Fruit fly (Drosophila melanogaster): Measurements from ENCODE around the gene Efa6.

The Efa6 gene

dm6 chr3R:22562502-22562901 is 25.1 kb upstream of the Efa6 start, which contains the start of gene sit:
Gene sit, minus strand, starts transcription at chr3R:22562572.
- TF ChIP-seq Pif1B (GFP tag; optimal IDR thresholded peaks at IDR 0.05) (no peak), CG32121 (GFP tag; IDR thresholded peaks at IDR 0.05) (no peak), gl (tag; optimal IDR thresholded peaks at IDR 0.05) (no peak), Ets98B (GFP tag; IDR thresholded peaks at IDR 0.05) (no peak), CG10348 (GFP tag; IDR thresholded peaks at IDR 0.05) (no peak), rn (GFP tag; IDR thresholded peaks at IDR 0.05) (no peak), Pif1A (GFP tag; optimal IDR thresholded peaks at IDR 0.05) (no peak), CG8301 (tag; optimal IDR thresholded peaks at IDR 0.05) (no peak), D1 (tag; optimal IDR thresholded peaks at IDR 0.05) (no peak), fd96Ca (GFP tag; IDR thresholded peaks at IDR 0.05) (no peak)

- TF ChIP-seq gl (tag; optimal IDR thresholded peaks at IDR 0.05) = no peak
- no peak for TF ChIP-seq fd96Ca (GFP tag; IDR thresholded peaks at IDR 0.05)
- TF ChIP-seq CG15710 (tag; optimal IDR thresholded peaks at IDR 0.05) = no peak
- TF ChIP-seq Ets98B (GFP tag; IDR thresholded peaks at IDR 0.05) = no peak
- no peak for TF ChIP-seq CG10348 (GFP tag; IDR thresholded peaks at IDR 0.05)
- TF ChIP-seq CG32121 (GFP tag; IDR thresholded peaks at IDR 0.05) = no peak
- no peak for TF ChIP-seq CG8159 (tag; optimal IDR thresholded peaks at IDR 0.05)
- TF ChIP-seq CG8301 (tag; optimal IDR thresholded peaks at IDR 0.05) = no peak
- no peak for TF ChIP-seq CG13204 (GFP tag; optimal IDR thresholded peaks at IDR 0.05)
- no peak for TF ChIP-seq CG14655 (GFP tag; optimal IDR thresholded peaks at IDR 0.05)
- TF ChIP-seq rn (GFP tag; IDR thresholded peaks at IDR 0.05) = no peak
- no peak for TF ChIP-seq EcR (GFP tag; optimal IDR thresholded peaks at IDR 0.05)
- TF ChIP-seq CG12605 (GFP tag; IDR thresholded peaks at IDR 0.05) = no peak
- no peak for TF ChIP-seq CG9948 (tag; optimal IDR thresholded peaks at IDR 0.05)
- no peak for TF ChIP-seq CG17806 (tag; optimal IDR thresholded peaks at IDR 0.05)
- no peak for TF ChIP-seq Pif1B (GFP tag; optimal IDR thresholded peaks at IDR 0.05)
Observed at dm6 chr3R:22564076-22564475, 23.5 kb upstream of the Efa6 start.

dm6 chr3R:22564707-22565106 is 22.8 kb upstream of the Efa6 start:
- TF ChIP-seq D1 (tag; optimal IDR thresholded peaks at IDR 0.05) (peak; percentile 24), CG17806 (tag; optimal IDR thresholded peaks at IDR 0.05) (no peak)

DNA sequence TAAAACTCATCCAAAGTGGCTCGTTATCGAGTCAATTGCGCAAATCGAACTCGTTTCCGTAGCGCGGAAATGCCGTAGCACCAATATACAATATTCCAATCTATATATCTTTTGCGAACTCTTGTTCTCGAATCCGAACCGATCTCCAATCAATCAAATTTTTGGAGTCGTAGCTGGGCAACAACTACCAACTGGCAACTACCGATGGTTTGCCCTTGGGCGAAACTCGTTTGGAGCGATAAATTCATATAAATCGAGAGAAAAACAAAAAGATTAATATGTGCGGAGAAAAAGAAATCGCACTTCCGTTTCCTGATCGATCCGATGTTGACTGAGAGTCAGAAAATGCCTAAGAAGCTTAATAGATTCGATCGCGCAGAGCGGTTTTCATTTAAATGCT is 21.8 kb upstream of the Efa6 start:
- no peak for TF ChIP-seq D1 (tag; optimal IDR thresholded peaks at IDR 0.05)
- TF ChIP-seq rn (GFP tag; IDR thresholded peaks at IDR 0.05) = no peak
- TF ChIP-seq CG32121 (GFP tag; IDR thresholded peaks at IDR 0.05) = no peak
- TF ChIP-seq CG17806 (tag; optimal IDR thresholded peaks at IDR 0.05) = no peak
- TF ChIP-seq CG4496 (GFP tag; IDR thresholded peaks at IDR 0.05) = no peak
- TF ChIP-seq CG15710 (tag; optimal IDR thresholded peaks at IDR 0.05) = no peak
- TF ChIP-seq CG14655 (GFP tag; optimal IDR thresholded peaks at IDR 0.05) = no peak
- TF ChIP-seq CG13204 (GFP tag; optimal IDR thresholded peaks at IDR 0.05) = no peak

DNA sequence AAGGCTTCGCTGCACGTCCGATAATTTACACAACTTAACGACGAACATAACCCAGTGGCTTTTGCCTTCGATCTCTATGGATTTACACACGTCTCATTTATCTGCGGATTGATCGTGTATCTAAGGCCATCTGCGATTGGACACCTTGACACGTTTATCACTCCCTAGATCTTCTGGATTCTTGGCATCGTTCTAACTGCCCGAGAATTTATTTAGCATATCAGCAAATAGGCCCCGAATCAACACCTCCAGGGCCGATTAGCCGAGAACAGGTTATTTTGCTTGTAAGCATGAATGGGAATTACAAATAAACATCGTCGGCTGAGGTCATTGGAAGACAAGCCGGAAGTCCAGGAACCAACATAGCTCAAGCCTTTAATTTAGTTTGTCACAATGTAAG is 19.0 kb upstream of the Efa6 start:
- TF ChIP-seq CG17806 (tag; optimal IDR thresholded peaks at IDR 0.05) (no peak), CG15710 (tag; optimal IDR thresholded peaks at IDR 0.05) (no peak), CG10348 (GFP tag; IDR thresholded peaks at IDR 0.05) (no peak), Snoo (tag; optimal IDR thresholded peaks at IDR 0.05) (no peak), CG8301 (tag; optimal IDR thresholded peaks at IDR 0.05) (no peak), CG32121 (GFP tag; IDR thresholded peaks at IDR 0.05) (no peak), Pif1B (GFP tag; optimal IDR thresholded peaks at IDR 0.05) (no peak)

- TF ChIP-seq CG4496 (GFP tag; IDR thresholded peaks at IDR 0.05) = peak; percentile 34; the same call in 1 of the 3 replicates
- no peak for TF ChIP-seq CG15710 (tag; optimal IDR thresholded peaks at IDR 0.05)
- TF ChIP-seq EcR (GFP tag; optimal IDR thresholded peaks at IDR 0.05) = no peak
Observed at dm6 chr3R:22569888-22570287, 17.7 kb upstream of the Efa6 start, which contains the start of gene CG33110. Gene CG33110, plus strand, starts transcription at chr3R:22570188.

- TF ChIP-seq CG32121 (GFP tag; IDR thresholded peaks at IDR 0.05) = no peak
Observed at dm6 chr3R:22573590-22573989, 14.0 kb upstream of the Efa6 start.

- TF ChIP-seq CG14655 (GFP tag; optimal IDR thresholded peaks at IDR 0.05) (peak; percentile 77), EcR (GFP tag; optimal IDR thresholded peaks at IDR 0.05) (no peak), gl (tag; optimal IDR thresholded peaks at IDR 0.05) (no peak), CG10348 (GFP tag; IDR thresholded peaks at IDR 0.05) (no peak), Pif1B (GFP tag; optimal IDR thresholded peaks at IDR 0.05) (peak; percentile 1), CG9948 (tag; optimal IDR thresholded peaks at IDR 0.05) (no peak), Pif1A (GFP tag; optimal IDR thresholded peaks at IDR 0.05) (no peak), CG8159 (tag; optimal IDR thresholded peaks at IDR 0.05) (no peak), D1 (tag; optimal IDR thresholded peaks at IDR 0.05) (no peak), Snoo (tag; optimal IDR thresholded peaks at IDR 0.05) (no peak), CG8301 (tag; optimal IDR thresholded peaks at IDR 0.05) (peak; percentile 65), CG4496 (GFP tag; IDR thresholded peaks at IDR 0.05) (peak; percentile 84), rn (GFP tag; IDR thresholded peaks at IDR 0.05) (no peak), CG12605 (GFP tag; IDR thresholded peaks at IDR 0.05) (peak; percentile 37; the same call in 1 of the 2 replicates), CG17806 (tag; optimal IDR thresholded peaks at IDR 0.05) (no peak), CG15710 (tag; optimal IDR thresholded peaks at IDR 0.05) (no peak), Ets98B (GFP tag; IDR thresholded peaks at IDR 0.05) (peak; percentile 54), CG13204 (GFP tag; optimal IDR thresholded peaks at IDR 0.05) (no peak), CG34367 (tag; optimal IDR thresholded peaks at IDR 0.05) (no peak), fd96Ca (GFP tag; IDR thresholded peaks at IDR 0.05) (peak; percentile 64; the same call in 2 of the 3 replicates), CG32121 (GFP tag; IDR thresholded peaks at IDR 0.05) (peak; percentile 55; the same call in 1 of the 2 replicates)
Observed at dm6 chr3R:22576096-22576697, 11.4 kb upstream of the Efa6 start.

Data from whole organism, pupa.